Worm (Caenorhabditis elegans) whole organism, young adult: ENCODE measurements around the gene trcs-2.

Experiments
- C06A6.2 ChIP-seq: fragments of 200-800 bp; sonication (Bioruptor generic); conservative IDR thresholded peaks from 2 replicates; pipeline ENCODE4 v1.3.6; 2022; ENCODE audit warnings: missing genetic modification characterization, missing compliant biosample characterization
- D2030.7 ChIP-seq: fragments of 200-800 bp; sonication (Bioruptor generic); IDR thresholded peaks from 2 replicates; pipeline ENCODE4 v1.3.6; 2022; ENCODE audit warnings: missing genetic modification reagents, missing genetic modification characterization, missing compliant biosample characterization
- F22D6.2 ChIP-seq: sonication (generic microtip); optimal IDR thresholded peaks from 2 replicates; lab custom pipeline; 2016; ENCODE audit warnings: mild to moderate bottlenecking, missing genetic modification characterization, missing compliant biosample characterization
- F33H1.4 ChIP-seq: fragments of 200-800 bp; sonication (Bioruptor generic); IDR thresholded peaks from 2 replicates; pipeline ENCODE4 v1.3.6; 2022; ENCODE audit warnings: missing genetic modification reagents, missing genetic modification characterization, missing compliant biosample characterization
- F39B2.1 ChIP-seq: fragments of 200-800 bp; sonication (Bioruptor generic); IDR thresholded peaks from 2 replicates; pipeline ENCODE4 v1.3.6; 2022; ENCODE audit warnings: missing genetic modification reagents, missing genetic modification characterization, missing compliant biosample characterization
- F49E8.2 ChIP-seq: sonication (generic microtip); optimal IDR thresholded peaks from 3 replicates; lab custom pipeline; 2017; ENCODE audit warnings: missing genetic modification characterization, mild to moderate bottlenecking, missing compliant biosample characterization, antibody characterized with exemption, moderate library complexity; ENCODE audit not compliant: insufficient read depth
- F52B5.7 ChIP-seq: sonication (generic microtip); optimal IDR thresholded peaks from 2 replicates; lab custom pipeline; 2016; ENCODE audit warnings: mild to moderate bottlenecking, missing genetic modification characterization, missing compliant biosample characterization
- F55B11.4 ChIP-seq: sonication (generic microtip); optimal IDR thresholded peaks from 2 replicates; lab custom pipeline; 2016; ENCODE audit warnings: missing compliant biosample characterization, missing genetic modification characterization, borderline replicate concordance; ENCODE audit not compliant: insufficient read depth
- F57A8.1 ChIP-seq: fragments of 200-800 bp; sonication (Bioruptor generic); optimal IDR thresholded peaks from 2 replicates; lab custom pipeline; 2018; ENCODE audit warnings: mild to moderate bottlenecking, missing genetic modification characterization, moderate library complexity, missing compliant biosample characterization
- ZK185.1 ChIP-seq: sonication (generic microtip); optimal IDR thresholded peaks from 2 replicates; lab custom pipeline; 2016; ENCODE audit warnings: mild to moderate bottlenecking, missing genetic modification characterization, missing compliant biosample characterization; ENCODE audit not compliant: poor library complexity, severe bottlenecking
- aptf-2 ChIP-seq: fragments of 200-800 bp; sonication (Bioruptor generic); conservative IDR thresholded peaks from 2 replicates; pipeline ENCODE4 v1.3.6; 2022; ENCODE audit warnings: missing genetic modification reagents, missing genetic modification characterization, missing compliant biosample characterization
- bed-1 ChIP-seq: fragments of 200-800 bp; sonication (Bioruptor generic); IDR thresholded peaks from 2 replicates; pipeline ENCODE4 v1.3.6; 2022; ENCODE audit warnings: missing genetic modification reagents, missing genetic modification characterization, missing compliant biosample characterization
- cebp-2 ChIP-seq: fragments of 200-800 bp; sonication (Bioruptor generic); IDR thresholded peaks from 2 replicates; pipeline ENCODE4 v1.3.6; 2022; ENCODE audit warnings: missing genetic modification characterization, missing compliant biosample characterization
- ceh-100 ChIP-seq: fragments of 200-800 bp; sonication (Bioruptor generic); IDR thresholded peaks from 2 replicates; pipeline ENCODE4 v1.3.6; 2022; ENCODE audit warnings: missing genetic modification reagents, missing genetic modification characterization, missing compliant biosample characterization
- ceh-27 ChIP-seq: fragments of 200-800 bp; sonication (Bioruptor generic); optimal IDR thresholded peaks from 2 replicates; lab custom pipeline; 2018; ENCODE audit warnings: mild to moderate bottlenecking, missing genetic modification characterization, moderate library complexity, missing compliant biosample characterization
- ceh-40 ChIP-seq: fragments of 200-800 bp; sonication (Bioruptor generic); IDR thresholded peaks from 2 replicates; pipeline ENCODE4 v1.3.6; 2022; ENCODE audit warnings: missing genetic modification characterization, missing compliant biosample characterization
- ceh-58 ChIP-seq: fragments of 200-800 bp; sonication (Bioruptor generic); IDR thresholded peaks from 2 replicates; pipeline ENCODE4 v1.3.6; 2022; ENCODE audit warnings: missing genetic modification characterization, missing compliant biosample characterization
- dox-1 ChIP-seq: fragments of 200-800 bp; sonication (Bioruptor generic); IDR thresholded peaks from 2 replicates; pipeline ENCODE4 v1.3.6; 2022; ENCODE audit warnings: missing genetic modification reagents, missing genetic modification characterization, missing compliant biosample characterization
- dpl-1 ChIP-seq: fragments of 150-350 bp; optimal IDR thresholded peaks from 2 replicates; lab custom pipeline; 2014; ENCODE audit warnings: missing biosample characterization, missing genetic modification reagents, missing genetic modification characterization
- egl-44 ChIP-seq: fragments of 200-800 bp; sonication (Bioruptor generic); IDR thresholded peaks from 2 replicates; pipeline ENCODE4 v1.3.6; 2022; ENCODE audit warnings: missing genetic modification reagents, missing genetic modification characterization, missing compliant biosample characterization
- ekl-4 ChIP-seq: fragments of 200-800 bp; sonication (Bioruptor generic); IDR thresholded peaks from 2 replicates; pipeline ENCODE4 v1.3.6; 2022; ENCODE audit warnings: missing genetic modification reagents, missing genetic modification characterization, missing compliant biosample characterization
- fkh-3 ChIP-seq: sonication (generic microtip); optimal IDR thresholded peaks from 2 replicates; lab custom pipeline; 2016; ENCODE audit warnings: mild to moderate bottlenecking, missing genetic modification characterization, missing compliant biosample characterization
- hlh-26 ChIP-seq: fragments of 200-800 bp; sonication (Bioruptor generic); conservative IDR thresholded peaks from 2 replicates; pipeline ENCODE4 v1.3.6; 2022; ENCODE audit warnings: missing genetic modification reagents, missing genetic modification characterization, missing compliant biosample characterization
- lin-26 ChIP-seq: fragments of 200-800 bp; sonication (Bioruptor generic); IDR thresholded peaks from 2 replicates; pipeline ENCODE4 v1.3.6; 2022; ENCODE audit warnings: missing genetic modification reagents, missing genetic modification characterization, missing compliant biosample characterization
- lin-54 ChIP-seq: fragments of 200-800 bp; sonication (Bioruptor generic); optimal IDR thresholded peaks from 2 replicates; lab custom pipeline; 2018; ENCODE audit warnings: mild to moderate bottlenecking, missing genetic modification characterization, missing compliant biosample characterization
- lir-1 ChIP-seq: fragments of 200-800 bp; sonication (Bioruptor generic); conservative IDR thresholded peaks from 2 replicates; pipeline ENCODE4 v1.3.6; 2022; ENCODE audit warnings: missing genetic modification reagents, missing genetic modification characterization, missing compliant biosample characterization
- lsl-1 ChIP-seq: fragments of 200-800 bp; sonication (Bioruptor generic); optimal IDR thresholded peaks from 2 replicates; lab custom pipeline; 2018; ENCODE audit warnings: mild to moderate bottlenecking, missing genetic modification characterization, moderate library complexity, missing compliant biosample characterization
- lsy-27 ChIP-seq: sonication (generic microtip); optimal IDR thresholded peaks from 2 replicates; lab custom pipeline; 2017; ENCODE audit warnings: missing genetic modification characterization, mild to moderate bottlenecking, missing compliant biosample characterization, antibody characterized with exemption, missing genotype, borderline replicate concordance; ENCODE audit not compliant: insufficient read depth
- madf-3 ChIP-seq: fragments of 200-800 bp; sonication (Bioruptor generic); IDR thresholded peaks from 2 replicates; pipeline ENCODE4 v1.3.6; 2022; ENCODE audit warnings: missing genetic modification reagents, missing genetic modification characterization, missing compliant biosample characterization
- mcd-1 ChIP-seq: fragments of 200-800 bp; sonication (Bioruptor generic); IDR thresholded peaks from 2 replicates; pipeline ENCODE4 v1.3.6; 2022; ENCODE audit warnings: missing genetic modification reagents, missing genetic modification characterization, missing compliant biosample characterization
- mxl-1 ChIP-seq: sonication (generic microtip); optimal IDR thresholded peaks from 2 replicates; lab custom pipeline; 2016; ENCODE audit warnings: missing genetic modification characterization, missing compliant biosample characterization
- nhr-179 ChIP-seq: sonication (generic microtip); optimal IDR thresholded peaks from 2 replicates; lab custom pipeline; 2016; ENCODE audit warnings: mild to moderate bottlenecking, missing genetic modification characterization, missing compliant biosample characterization
- nhr-27 ChIP-seq: fragments of 200-800 bp; sonication (Bioruptor generic); optimal IDR thresholded peaks from 2 replicates; lab custom pipeline; 2018; ENCODE audit warnings: mild to moderate bottlenecking, missing genetic modification characterization, moderate library complexity, missing compliant biosample characterization
- nhr-90 ChIP-seq: sonication (generic microtip); optimal IDR thresholded peaks from 2 replicates; lab custom pipeline; 2016; ENCODE audit warnings: missing genotype, mild to moderate bottlenecking, missing genetic modification characterization, missing compliant biosample characterization
- pbrm-1 ChIP-seq: fragments of 200-800 bp; sonication (Bioruptor generic); IDR thresholded peaks from 2 replicates; pipeline ENCODE4 v1.3.6; 2022; ENCODE audit warnings: missing genetic modification reagents, missing genetic modification characterization, missing compliant biosample characterization
- rcor-1 ChIP-seq: fragments of 200-800 bp; sonication (Bioruptor generic); IDR thresholded peaks from 2 replicates; pipeline ENCODE4 v1.3.6; 2022; ENCODE audit warnings: missing genetic modification reagents, missing genetic modification characterization, missing compliant biosample characterization
- repo-1 ChIP-seq: sonication (generic microtip); optimal IDR thresholded peaks from 2 replicates; lab custom pipeline; 2017; ENCODE audit warnings: mild to moderate bottlenecking, missing genetic modification characterization, missing compliant biosample characterization
- snpc-1.3 ChIP-seq: sonication (generic microtip); optimal IDR thresholded peaks from 2 replicates; lab custom pipeline; 2017; ENCODE audit warnings: missing genetic modification characterization, mild to moderate bottlenecking, missing compliant biosample characterization, antibody characterized with exemption, moderate library complexity, missing genotype, missing genetic modification reagents; ENCODE audit not compliant: insufficient read depth
- snpc-4 ChIP-seq, 5 experiments: fragments of 150-350 bp in 1 of 5; sonication (generic microtip) in 4 of 5; optimal IDR thresholded peaks; 2 replicates each; lab custom pipeline; 2014 to 2018; ENCODE audit warnings: missing genetic modification characterization in 5 of 5, missing biosample characterization in 3 of 5, antibody characterized with exemption in 2 of 5, mild to moderate bottlenecking in 2 of 5, missing compliant biosample characterization in 2 of 5, missing genotype in 2 of 5, moderate library complexity in 2 of 5, missing genetic modification reagents in 1 of 5
- somi-1 ChIP-seq: fragments of 200-800 bp; sonication (Bioruptor generic); optimal IDR thresholded peaks from 2 replicates; lab custom pipeline; 2018; ENCODE audit warnings: mild to moderate bottlenecking, missing genetic modification characterization, missing compliant biosample characterization
- zim-3 ChIP-seq: sonication (generic microtip); optimal IDR thresholded peaks from 2 replicates; lab custom pipeline; 2017; ENCODE audit warnings: mild to moderate bottlenecking, missing genetic modification characterization, moderate library complexity, missing compliant biosample characterization
- ztf-18 ChIP-seq: sonication (generic microtip); optimal IDR thresholded peaks from 2 replicates; lab custom pipeline; 2016; ENCODE audit warnings: missing genotype, mild to moderate bottlenecking, missing genetic modification characterization, missing compliant biosample characterization
- ztf-22 ChIP-seq: fragments of 200-800 bp; sonication (Bioruptor generic); optimal IDR thresholded peaks from 2 replicates; lab custom pipeline; 2018; ENCODE audit warnings: mild to moderate bottlenecking, missing genetic modification characterization, moderate library complexity, missing compliant biosample characterization
- ztf-26 ChIP-seq: sonication (generic microtip); optimal IDR thresholded peaks from 2 replicates; lab custom pipeline; 2017; ENCODE audit warnings: missing genetic modification characterization, missing compliant biosample characterization
- ztf-6 ChIP-seq: fragments of 200-800 bp; sonication (Bioruptor generic); IDR thresholded peaks from 2 replicates; pipeline ENCODE4 v1.3.6; 2022; ENCODE audit warnings: missing genetic modification reagents, missing genetic modification characterization, missing compliant biosample characterization

The trcs-2 gene

ce11 chrII:8744555-8745448, 22.5 kb downstream of the trcs-2 start (continued):
- TF ChIP-seq nhr-179 (tag; lab: Kevin White, UChicago), result no peak
- no peak for TF ChIP-seq mxl-1
- no peak for TF ChIP-seq somi-1 (GFP tag; lab: Kevin White, UChicago)
- TF ChIP-seq hlh-26, result no peak
- TF ChIP-seq zim-3 (tag; lab: Kevin White, UChicago), result no peak
- no peak for TF ChIP-seq cebp-2 (GFP tag; lab: Robert Waterston, UW)
- no peak for TF ChIP-seq ceh-27 (GFP tag; lab: Kevin White, UChicago)
- no peak for TF ChIP-seq repo-1 (tag; lab: Kevin White, UChicago)
- TF ChIP-seq F52B5.7, result no peak
- no peak for TF ChIP-seq dpl-1 (GFP tag; lab: Kevin White, UChicago)
- no peak for TF ChIP-seq ztf-18 (tag; lab: Kevin White, UChicago)
- TF ChIP-seq ztf-6 (GFP tag; lab: Robert Waterston, UW), result no peak
- 0 out of 2 replicates have a peak, but pooled peaks have one; percentile 34 for TF ChIP-seq pbrm-1 (GFP tag; lab: Robert Waterston, UW)
- no peak for TF ChIP-seq fkh-3
- no peak; the same call in 1 of the 2 replicates for TF ChIP-seq egl-44 (GFP tag; lab: Robert Waterston, UW)
- TF ChIP-seq nhr-27, result no peak
- no peak for TF ChIP-seq F49E8.2 (tag; lab: Kevin White, UChicago)
- TF ChIP-seq F33H1.4 (GFP tag; lab: Robert Waterston, UW), result no peak
- TF ChIP-seq snpc-1.3 (tag; lab: Kevin White, UChicago), result no peak
- TF ChIP-seq F39B2.1 (GFP tag; lab: Robert Waterston, UW), result no peak
- TF ChIP-seq lsl-1 (GFP tag; lab: Kevin White, UChicago), result no peak
- TF ChIP-seq F22D6.2 (tag; lab: Kevin White, UChicago), result no peak
- TF ChIP-seq bed-1 (GFP tag; lab: Robert Waterston, UW), result no peak
- no peak for TF ChIP-seq nhr-90 (tag; lab: Kevin White, UChicago)
- no peak for TF ChIP-seq ceh-100 (GFP tag; lab: Robert Waterston, UW)
- no peak for TF ChIP-seq D2030.7 (GFP tag; lab: Robert Waterston, UW)
- 0 out of 2 replicates have a peak, but pooled peaks have one; percentile 6 for TF ChIP-seq ceh-40 (GFP tag; lab: Robert Waterston, UW)
- no peak for TF ChIP-seq aptf-2 (GFP tag; lab: Robert Waterston, UW)
- TF ChIP-seq ZK185.1, result peak; percentile 1
- 0 out of 2 replicates have a peak, but pooled peaks have one; percentile 25 for TF ChIP-seq ceh-58 (GFP tag; lab: Robert Waterston, UW)
- TF ChIP-seq F55B11.4 (tag; lab: Kevin White, UChicago), result no peak
- peak; percentile 34; the same call in 1 of the 2 replicates for TF ChIP-seq rcor-1
- TF ChIP-seq snpc-4 (GFP tag; optimal IDR thresholded peaks at IDR 0.05; lab: Kevin White, UChicago), result no peak
- TF ChIP-seq snpc-4 (tag; optimal IDR thresholded peaks at IDR 0.05; lab: Kevin White, UChicago), result peak in 1 of 4 experiments; percentile 41
- no peak; the same call in 1 of the 2 replicates for TF ChIP-seq C06A6.2 (GFP tag; lab: Robert Waterston, UW)
- TF ChIP-seq lin-54 (GFP tag; lab: Kevin White, UChicago), result no peak
- TF ChIP-seq mcd-1 (GFP tag; lab: Robert Waterston, UW), result peak; percentile 41; the same call in 1 of the 2 replicates
- no peak for TF ChIP-seq madf-3 (GFP tag; lab: Robert Waterston, UW)
- no peak for TF ChIP-seq ztf-22
- no peak for TF ChIP-seq F57A8.1
- peak; percentile 37 for TF ChIP-seq ztf-26 (tag; lab: Kevin White, UChicago)
- no peak for TF ChIP-seq lir-1 (GFP tag; lab: Robert Waterston, UW)
- peak; percentile 67; the same call in 1 of the 2 replicates for TF ChIP-seq lin-26 (GFP tag; lab: Robert Waterston, UW)
- TF ChIP-seq ekl-4 (GFP tag; lab: Robert Waterston, UW), result no peak
- TF ChIP-seq dox-1 (GFP tag; lab: Robert Waterston, UW), result no peak; the same call in 1 of the 2 replicates
- no peak for TF ChIP-seq lsy-27 (tag; lab: Kevin White, UChicago)
